Worm (Caenorhabditis elegans) whole organism, L2 larva: ENCODE data around the gene smc-5.

Experiments
- C34F6.9 ChIP-seq: fragments of 150-350 bp; optimal IDR thresholded peaks from 2 replicates; lab custom pipeline; 2014; ENCODE audit warnings: missing biosample characterization, missing genetic modification characterization
- F13H6.1 ChIP-seq: sonication (generic microtip); optimal IDR thresholded peaks from 2 replicates; lab custom pipeline; 2016; ENCODE audit warnings: missing genetic modification characterization, missing compliant biosample characterization
- Y55F3AM.14 ChIP-seq: fragments of 200-800 bp; sonication (Bioruptor generic); optimal IDR thresholded peaks from 2 replicates; lab custom pipeline; 2018; ENCODE audit warnings: mild to moderate bottlenecking, missing genetic modification characterization, missing compliant biosample characterization
- ZK546.5 ChIP-seq: sonication (generic microtip); optimal IDR thresholded peaks from 2 replicates; lab custom pipeline; 2017; ENCODE audit warnings: missing biosample characterization, missing genetic modification characterization
- alr-1 ChIP-seq: fragments of 150-350 bp; optimal IDR thresholded peaks from 2 replicates; lab custom pipeline; 2014; ENCODE audit warnings: missing biosample characterization, missing genetic modification characterization
- ama-1 ChIP-seq: fragments of 150-350 bp; optimal IDR thresholded peaks from 2 replicates; lab custom pipeline; 2018; ENCODE audit warnings: inconsistent platforms
- blmp-1 ChIP-seq: sonication (generic microtip); optimal IDR thresholded peaks from 2 replicates; lab custom pipeline; 2017; ENCODE audit warnings: missing genetic modification characterization, mild to moderate bottlenecking, missing compliant biosample characterization, antibody characterized with exemption, moderate library complexity; ENCODE audit not compliant: insufficient read depth
- ceh-16 ChIP-seq: fragments of 150-350 bp; optimal IDR thresholded peaks from 2 replicates; lab custom pipeline; 2014; ENCODE audit warnings: missing biosample characterization, missing genetic modification characterization
- ceh-82 ChIP-seq: fragments of 150-350 bp; optimal IDR thresholded peaks from 2 replicates; lab custom pipeline; 2014; ENCODE audit warnings: missing biosample characterization, missing genetic modification characterization
- crh-2 ChIP-seq: sonication (generic microtip); optimal IDR thresholded peaks from 2 replicates; lab custom pipeline; 2017; ENCODE audit warnings: missing biosample characterization, missing genetic modification characterization
- dmd-4 ChIP-seq: sonication (generic microtip); optimal IDR thresholded peaks from 2 replicates; lab custom pipeline; 2017; ENCODE audit warnings: missing biosample characterization, missing genetic modification characterization
- egl-27 ChIP-seq: sonication (generic microtip); optimal IDR thresholded peaks from 3 replicates; lab custom pipeline; 2017; ENCODE audit warnings: missing biosample characterization, missing genetic modification reagents, missing genetic modification characterization
- elt-1 ChIP-seq: fragments of 150-350 bp; optimal IDR thresholded peaks from 2 replicates; lab custom pipeline; 2014; ENCODE audit warnings: missing biosample characterization, missing genetic modification characterization
- elt-3 ChIP-seq: sonication (generic microtip); optimal IDR thresholded peaks from 2 replicates; lab custom pipeline; 2017; ENCODE audit warnings: missing biosample characterization, missing genetic modification characterization
- fos-1 ChIP-seq: fragments of 150-350 bp; optimal IDR thresholded peaks from 2 replicates; lab custom pipeline; 2014; ENCODE audit warnings: missing biosample characterization, missing genetic modification characterization
- gmeb-1 ChIP-seq: fragments of 150-350 bp; optimal IDR thresholded peaks from 2 replicates; lab custom pipeline; 2014; ENCODE audit warnings: missing biosample characterization, missing genetic modification characterization
- lin-11 ChIP-seq: fragments of 150-350 bp; sonication (generic microtip); optimal IDR thresholded peaks from 2 replicates; lab custom pipeline; 2014; ENCODE audit warnings: missing biosample characterization, missing genetic modification characterization, inconsistent platforms, mixed read lengths
- lin-13 ChIP-seq: fragments of 150-350 bp; optimal IDR thresholded peaks from 2 replicates; lab custom pipeline; 2014; ENCODE audit warnings: missing biosample characterization, missing genetic modification reagents, missing genetic modification characterization
- lin-39 ChIP-seq: fragments of 150-350 bp; optimal IDR thresholded peaks from 2 replicates; lab custom pipeline; 2014; ENCODE audit warnings: missing biosample characterization, missing genetic modification reagents, missing genetic modification characterization
- lsy-2 ChIP-seq, 2 experiments: fragments of 150-350 bp in 1 of 2; sonication (generic microtip) in 1 of 2; optimal IDR thresholded peaks; 2 replicates each; lab custom pipeline; 2014 to 2017; ENCODE audit warnings: missing biosample characterization in 2 of 2, missing genetic modification characterization in 2 of 2
- mab-5 ChIP-seq: fragments of 150-350 bp; optimal IDR thresholded peaks from 2 replicates; lab custom pipeline; 2014; ENCODE audit warnings: missing biosample characterization, missing genetic modification characterization
- mbf-1 ChIP-seq: sonication (generic microtip); optimal IDR thresholded peaks from 2 replicates; lab custom pipeline; 2017; ENCODE audit warnings: missing biosample characterization, missing genetic modification characterization
- mdl-1 ChIP-seq, 2 experiments: fragments of 150-350 bp in 1 of 2; sonication (generic microtip) in 1 of 2; optimal IDR thresholded peaks; 2 replicates each; lab custom pipeline; 2017; ENCODE audit warnings: missing biosample characterization in 2 of 2, missing genetic modification characterization in 2 of 2
- nhr-11 ChIP-seq: fragments of 150-350 bp; optimal IDR thresholded peaks from 2 replicates; lab custom pipeline; 2014; ENCODE audit warnings: missing biosample characterization, missing genetic modification characterization
- nhr-12 ChIP-seq: fragments of 150-350 bp; optimal IDR thresholded peaks from 2 replicates; lab custom pipeline; 2014; ENCODE audit warnings: missing biosample characterization, missing genetic modification characterization
- nhr-129 ChIP-seq: fragments of 150-350 bp; optimal IDR thresholded peaks from 2 replicates; lab custom pipeline; 2014; ENCODE audit warnings: missing biosample characterization, missing genetic modification characterization
- nhr-21 ChIP-seq: fragments of 150-350 bp; optimal IDR thresholded peaks from 2 replicates; lab custom pipeline; 2014; ENCODE audit warnings: missing biosample characterization, missing genetic modification characterization
- nhr-23 ChIP-seq: fragments of 150-350 bp; optimal IDR thresholded peaks from 2 replicates; lab custom pipeline; 2014; ENCODE audit warnings: missing biosample characterization, missing genetic modification reagents, missing genetic modification characterization
- nhr-237 ChIP-seq: fragments of 150-350 bp; optimal IDR thresholded peaks from 2 replicates; lab custom pipeline; 2014; ENCODE audit warnings: missing biosample characterization, missing genetic modification characterization
- nhr-25 ChIP-seq: fragments of 150-350 bp; sonication (generic microtip); optimal IDR thresholded peaks from 3 replicates; lab custom pipeline; 2014; ENCODE audit warnings: missing biosample characterization, missing genetic modification characterization
- nhr-6 ChIP-seq: fragments of 150-350 bp; optimal IDR thresholded peaks from 2 replicates; lab custom pipeline; 2014; ENCODE audit warnings: missing biosample characterization, missing genetic modification characterization
- nhr-77 ChIP-seq: fragments of 150-350 bp; optimal IDR thresholded peaks from 2 replicates; lab custom pipeline; 2014; ENCODE audit warnings: missing biosample characterization, missing genetic modification characterization
- peb-1 ChIP-seq: fragments of 150-350 bp; optimal IDR thresholded peaks from 2 replicates; lab custom pipeline; 2014; ENCODE audit warnings: missing biosample characterization, missing genetic modification characterization
- sem-4 ChIP-seq: fragments of 150-350 bp; optimal IDR thresholded peaks from 2 replicates; lab custom pipeline; 2014; ENCODE audit warnings: missing biosample characterization, missing genetic modification reagents, missing genetic modification characterization
- skn-1 ChIP-seq: sonication (generic microtip); optimal IDR thresholded peaks from 2 replicates; lab custom pipeline; 2017; ENCODE audit warnings: missing biosample characterization, missing genetic modification characterization
- sma-3 ChIP-seq: sonication (generic microtip); optimal IDR thresholded peaks from 2 replicates; lab custom pipeline; 2016; ENCODE audit warnings: missing genetic modification reagents, missing genetic modification characterization, missing compliant biosample characterization
- sma-9 ChIP-seq, 2 experiments: fragments of 150-350 bp in 1 of 2; sonication (generic microtip) in 1 of 2; optimal IDR thresholded peaks; 2 replicates each; lab custom pipeline; 2014 to 2016; ENCODE audit warnings: missing genetic modification characterization in 2 of 2, mild to moderate bottlenecking in 1 of 2, missing biosample characterization in 1 of 2, missing compliant biosample characterization in 1 of 2, missing genetic modification reagents in 1 of 2, moderate library complexity in 1 of 2
- snpc-4 ChIP-seq: fragments of 150-350 bp; optimal IDR thresholded peaks from 2 replicates; lab custom pipeline; 2014; ENCODE audit warnings: missing biosample characterization, missing genetic modification characterization
- unc-55 ChIP-seq: fragments of 150-350 bp; sonication (generic microtip); optimal IDR thresholded peaks from 3 replicates; lab custom pipeline; 2014; ENCODE audit warnings: missing biosample characterization, missing genetic modification reagents, missing genetic modification characterization
- zag-1 ChIP-seq: fragments of 150-350 bp; optimal IDR thresholded peaks from 2 replicates; lab custom pipeline; 2014; ENCODE audit warnings: missing biosample characterization, missing genetic modification characterization
- ztf-11 ChIP-seq: sonication (generic microtip); optimal IDR thresholded peaks from 2 replicates; lab custom pipeline; 2017; ENCODE audit warnings: missing biosample characterization, missing genetic modification characterization

The smc-5 gene

DNA sequence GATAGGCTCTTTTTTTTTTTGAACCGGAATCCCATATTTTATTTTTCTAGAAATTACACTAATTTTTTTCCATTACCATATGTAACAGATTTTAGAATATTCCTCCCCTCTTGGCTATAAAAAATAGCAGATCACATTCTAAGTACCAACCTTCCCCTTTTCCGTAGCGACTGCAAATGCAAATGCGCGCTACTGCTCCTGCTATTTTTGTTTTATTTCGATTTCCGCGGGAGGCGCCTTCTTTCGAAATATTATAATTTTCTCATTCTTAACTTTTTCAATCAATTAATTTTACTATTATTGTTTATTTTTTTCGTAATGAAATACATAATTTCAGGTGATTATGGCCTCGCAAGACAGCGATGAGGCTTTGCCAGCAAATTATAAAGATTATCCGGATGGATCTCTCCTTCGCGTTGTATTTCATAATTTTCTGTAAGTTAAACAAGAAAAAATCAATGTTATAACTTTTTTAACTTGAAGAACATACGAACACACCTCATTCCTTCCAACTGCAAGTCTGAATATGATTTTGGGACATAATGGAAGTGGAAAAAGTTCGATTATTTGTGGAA, at the start of gene smc-5:
Gene smc-5, plus strand, starts transcription at position 332 of the 575 bp plus-strand sequence.
- TF ChIP-seq dmd-4 (tag; lab: Kevin White, UChicago) (no peak), lin-13 (GFP tag; lab: Kevin White, UChicago) (peak; percentile 78), lin-39 (no peak), blmp-1 (peak; percentile 9), zag-1 (tag; lab: Kevin White, UChicago) (no peak), ztf-11 (tag; lab: Kevin White, UChicago) (no peak), fos-1 (tag; lab: Kevin White, UChicago) (peak; percentile 40), sem-4 (tag; lab: Kevin White, UChicago) (no peak), nhr-25 (no peak), unc-55 (GFP tag; lab: Kevin White, UChicago) (peak; percentile 94), nhr-21 (tag; lab: Kevin White, UChicago) (peak; percentile 28), nhr-237 (tag; lab: Kevin White, UChicago) (no peak), lin-11 (peak; percentile 10), gmeb-1 (peak; percentile 80), nhr-129 (tag; lab: Kevin White, UChicago) (peak; percentile 78), skn-1 (no peak), sma-3 (peak; percentile 69), crh-2 (tag; lab: Kevin White, UChicago) (peak; percentile 77), C34F6.9 (tag; lab: Kevin White, UChicago) (peak; percentile 83), ZK546.5 (no peak), sma-9 (GFP tag; optimal IDR thresholded peaks at IDR 0.05; lab: Kevin White, UChicago) (peak; percentile 62), sma-9 (tag; optimal IDR thresholded peaks at IDR 0.05; lab: Kevin White, UChicago) (no peak), peb-1 (tag; lab: Kevin White, UChicago) (no peak), snpc-4 (tag; lab: Kevin White, UChicago) (peak; percentile 82), lsy-2 (tag; optimal IDR thresholded peaks at IDR 0.05; lab: Kevin White, UChicago) (peak; percentile 50 to 88)

DNA sequence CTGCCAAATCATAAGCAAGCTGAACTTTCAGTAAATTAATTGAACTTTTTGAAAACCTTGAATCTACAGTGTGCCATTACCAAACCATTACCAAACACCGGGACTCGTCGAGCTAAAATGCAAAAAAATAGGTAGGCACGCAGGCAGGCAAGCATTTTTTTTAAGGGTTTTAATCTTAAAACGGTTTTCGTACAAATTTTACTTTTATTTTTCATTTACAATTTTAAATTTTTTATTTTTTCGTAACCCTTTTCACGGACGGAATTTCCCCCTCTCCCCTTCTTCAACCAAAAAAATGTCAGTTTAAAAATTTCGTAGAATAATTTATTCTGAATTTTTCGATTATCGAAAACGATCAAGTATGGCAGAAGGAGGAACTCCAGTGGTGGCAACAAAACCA, 47.5 kb upstream of the smc-5 start, which contains the start of gene F59A6.2:
Gene F59A6.2, plus strand, starts transcription at position 301 of the 400 bp plus-strand sequence.
- no peak for TF ChIP-seq nhr-25
- TF ChIP-seq ama-1 (lab: Kevin White, UChicago): no peak
- no peak for TF ChIP-seq elt-3 (tag; lab: Kevin White, UChicago)

DNA sequence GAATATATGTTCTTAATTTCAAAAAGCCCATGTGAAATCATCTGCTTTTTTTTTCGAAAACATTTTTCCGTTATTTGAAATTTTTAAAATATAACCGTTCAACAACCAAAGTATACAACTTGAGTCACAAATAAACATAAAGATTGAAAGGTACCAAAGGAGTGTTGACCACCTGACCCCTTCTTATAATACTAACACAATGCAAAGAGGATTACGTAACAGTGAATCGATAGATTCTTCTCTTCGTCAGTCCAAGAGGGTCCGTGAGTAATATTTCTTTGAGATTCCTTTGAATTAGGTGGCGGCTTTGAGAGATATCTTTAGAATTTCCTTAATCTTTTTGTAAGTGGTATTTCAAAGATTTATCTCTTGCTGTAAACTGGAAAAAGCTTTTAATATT, 45.8 kb upstream of the smc-5 start:
- no peak for TF ChIP-seq ztf-11 (tag; lab: Kevin White, UChicago)

DNA sequence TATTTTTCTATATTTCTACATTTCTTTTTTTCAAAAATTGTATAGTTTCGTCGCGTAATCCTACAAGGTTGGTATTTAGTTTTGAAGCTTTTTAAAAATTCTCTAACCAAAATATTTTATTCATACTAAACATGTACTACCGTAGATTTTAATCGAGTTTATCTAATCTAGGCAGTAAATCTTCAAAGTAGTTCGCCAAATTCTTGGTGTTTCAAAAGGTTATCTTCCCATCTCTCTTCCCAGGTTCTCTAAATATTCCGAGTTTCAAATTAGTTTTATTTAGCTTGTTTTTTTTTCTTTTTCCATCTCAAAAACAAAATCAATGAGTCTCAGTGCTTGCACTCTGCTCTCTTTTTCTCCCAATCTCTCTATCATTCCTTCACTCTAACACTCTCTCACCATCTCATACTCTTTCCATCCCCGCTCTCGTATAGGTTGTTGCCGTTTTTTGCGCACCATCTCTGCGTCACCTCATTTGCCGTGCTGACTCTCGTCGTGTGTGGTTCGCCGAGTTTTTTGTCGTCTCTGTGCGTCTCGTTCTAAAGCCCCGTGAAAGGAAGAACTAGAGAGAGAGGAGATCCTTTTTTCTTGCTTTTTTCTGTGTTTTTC, 44.8 kb upstream of the smc-5 start:
- TF ChIP-seq mdl-1 (tag; optimal IDR thresholded peaks at IDR 0.05; lab: Kevin White, UChicago) (peak in 1 of 2 experiments; percentile 26), Y55F3AM.14 (GFP tag; lab: Kevin White, UChicago) (peak; percentile 80), nhr-77 (tag; lab: Kevin White, UChicago) (no peak), nhr-12 (no peak), sma-9 (GFP tag; optimal IDR thresholded peaks at IDR 0.05; lab: Kevin White, UChicago) (peak; percentile 36), sma-9 (tag; optimal IDR thresholded peaks at IDR 0.05; lab: Kevin White, UChicago) (no peak), nhr-129 (tag; lab: Kevin White, UChicago) (peak; percentile 82), nhr-21 (tag; lab: Kevin White, UChicago) (peak; percentile 31), fos-1 (tag; lab: Kevin White, UChicago) (peak; percentile 81), egl-27 (tag; lab: Kevin White, UChicago) (peak; percentile 74), unc-55 (GFP tag; lab: Kevin White, UChicago) (peak; percentile 72), F13H6.1 (tag; lab: Kevin White, UChicago) (peak; percentile 68), nhr-25 (peak; percentile 58), snpc-4 (tag; lab: Kevin White, UChicago) (peak; percentile 51), sem-4 (tag; lab: Kevin White, UChicago) (peak; percentile 59), nhr-6 (tag; lab: Kevin White, UChicago) (no peak), ceh-82 (tag; lab: Kevin White, UChicago) (no peak), lsy-2 (tag; optimal IDR thresholded peaks at IDR 0.05; lab: Kevin White, UChicago) (peak; percentile 21 to 76), gmeb-1 (peak; percentile 14), nhr-11 (tag; lab: Kevin White, UChicago) (no peak), sma-3 (peak; percentile 18), mab-5 (tag; lab: Kevin White, UChicago) (peak; percentile 56), dmd-4 (tag; lab: Kevin White, UChicago) (no peak), ama-1 (lab: Kevin White, UChicago) (peak; percentile 1), nhr-23 (tag; lab: Kevin White, UChicago) (no peak), elt-1 (tag; lab: Kevin White, UChicago) (no peak), C34F6.9 (tag; lab: Kevin White, UChicago) (peak; percentile 91), zag-1 (tag; lab: Kevin White, UChicago) (peak; percentile 57), crh-2 (tag; lab: Kevin White, UChicago) (peak; percentile 66), alr-1 (no peak), ZK546.5 (no peak), lin-13 (GFP tag; lab: Kevin White, UChicago) (peak; percentile 32), ceh-16 (tag; lab: Kevin White, UChicago) (peak; percentile 69), mbf-1 (tag; lab: Kevin White, UChicago) (no peak)
